Fruit fly (Drosophila melanogaster): ENCODE data around the gene CAH16.

CAH16 gene

DNA sequence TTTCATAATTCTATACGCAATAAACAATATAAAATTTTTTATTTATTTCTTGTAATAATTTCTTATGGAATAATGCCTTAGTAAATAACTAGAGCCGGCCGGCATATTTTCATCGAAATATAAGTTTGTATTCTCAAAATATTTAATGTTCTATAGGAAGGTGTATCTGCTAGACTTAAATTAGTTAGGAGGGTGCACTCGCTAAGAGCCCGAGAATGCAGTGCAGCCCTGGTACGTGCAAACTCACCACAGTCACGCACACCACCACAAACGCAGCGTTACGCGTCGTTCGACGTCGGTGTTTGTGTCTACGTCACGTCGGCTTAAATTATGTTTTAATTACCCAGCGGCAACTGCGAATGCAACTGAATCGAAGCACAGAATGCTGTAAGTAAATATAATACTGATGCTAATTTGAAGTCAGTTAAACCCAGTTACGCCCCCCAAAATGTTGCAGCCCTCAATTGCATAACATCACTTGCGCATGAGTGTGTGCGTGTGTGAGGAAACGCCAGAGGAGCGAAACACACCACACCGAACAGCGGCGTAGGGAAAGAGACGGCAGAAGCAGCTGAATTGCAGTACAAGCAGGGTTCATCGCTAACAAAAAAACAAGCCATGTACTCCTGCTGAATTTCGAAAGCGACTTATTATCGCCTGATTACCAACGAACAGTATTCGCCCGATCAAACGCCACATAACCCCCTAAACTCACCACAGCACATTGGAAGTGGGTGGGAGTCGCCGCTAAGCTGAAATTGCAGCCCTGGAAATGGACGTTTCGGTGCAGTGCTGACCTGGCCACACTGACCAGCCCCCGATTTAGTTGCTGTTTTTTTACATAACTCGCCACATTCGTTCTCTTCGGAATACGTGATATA is 39.4 kb upstream of the CAH16 start, which contains the start of gene CG12054:
TSS of gene CG12054 (plus strand) at position 247 of the 881 bp plus-strand sequence.
- TF ChIP-seq foxo (GFP tag; optimal IDR thresholded peaks at IDR 0.05) (peak in 1 of 2 experiments; percentile 5), HLH106 (tag; optimal IDR thresholded peaks at IDR 0.05) (peak; percentile 7), OdsH (GFP tag; optimal IDR thresholded peaks at IDR 0.05) (no peak), Dif (GFP tag; optimal IDR thresholded peaks at IDR 0.05; ENCODE audit: partially characterized antibody) (peak; percentile 6), dsf (GFP tag; optimal IDR thresholded peaks at IDR 0.05; ENCODE audit: borderline replicate concordance) (no peak), Mio (GFP tag; optimal IDR thresholded peaks at IDR 0.05) (no peak), Myc (optimal IDR thresholded peaks at IDR 0.05) (peak; percentile 71), Hr83 (GFP tag; optimal IDR thresholded peaks at IDR 0.05; ENCODE audit: poor library complexity, severe bottlenecking) (peak; percentile 9), Abd-B (GFP tag; optimal IDR thresholded peaks at IDR 0.05) (no peak), Vsx2 (GFP tag; optimal IDR thresholded peaks at IDR 0.05; ENCODE audit: partially characterized antibody) (no peak), sage (GFP tag; optimal IDR thresholded peaks at IDR 0.05) (no peak), Rel (GFP tag; optimal IDR thresholded peaks at IDR 0.05) (no peak), Rel (tag; optimal IDR thresholded peaks at IDR 0.05) (peak; percentile 48), ey (GFP tag; optimal IDR thresholded peaks at IDR 0.05) (peak; percentile 19), pan (optimal IDR thresholded peaks at IDR 0.05) (no peak), dl (GFP tag; optimal IDR thresholded peaks at IDR 0.05; ENCODE audit: insufficient read depth in 1 of 2, partially characterized antibody in 2 of 2) (no peak), sv (GFP tag; optimal IDR thresholded peaks at IDR 0.05) (no peak), Dfd (GFP tag; optimal IDR thresholded peaks at IDR 0.05) (no peak), N (GFP tag; optimal IDR thresholded peaks at IDR 0.05) (peak; percentile 15), psq (GFP tag; optimal IDR thresholded peaks at IDR 0.05) (no peak), woc (GFP tag; optimal IDR thresholded peaks at IDR 0.05) (no peak), CG9705 (GFP tag; optimal IDR thresholded peaks at IDR 0.05) (no peak), Hr78 (GFP tag; optimal IDR thresholded peaks at IDR 0.05) (no peak), CrebA (GFP tag; optimal IDR thresholded peaks at IDR 0.05; ENCODE audit: borderline replicate concordance) (no peak), h (GFP tag; optimal IDR thresholded peaks at IDR 0.05) (no peak)

DNA sequence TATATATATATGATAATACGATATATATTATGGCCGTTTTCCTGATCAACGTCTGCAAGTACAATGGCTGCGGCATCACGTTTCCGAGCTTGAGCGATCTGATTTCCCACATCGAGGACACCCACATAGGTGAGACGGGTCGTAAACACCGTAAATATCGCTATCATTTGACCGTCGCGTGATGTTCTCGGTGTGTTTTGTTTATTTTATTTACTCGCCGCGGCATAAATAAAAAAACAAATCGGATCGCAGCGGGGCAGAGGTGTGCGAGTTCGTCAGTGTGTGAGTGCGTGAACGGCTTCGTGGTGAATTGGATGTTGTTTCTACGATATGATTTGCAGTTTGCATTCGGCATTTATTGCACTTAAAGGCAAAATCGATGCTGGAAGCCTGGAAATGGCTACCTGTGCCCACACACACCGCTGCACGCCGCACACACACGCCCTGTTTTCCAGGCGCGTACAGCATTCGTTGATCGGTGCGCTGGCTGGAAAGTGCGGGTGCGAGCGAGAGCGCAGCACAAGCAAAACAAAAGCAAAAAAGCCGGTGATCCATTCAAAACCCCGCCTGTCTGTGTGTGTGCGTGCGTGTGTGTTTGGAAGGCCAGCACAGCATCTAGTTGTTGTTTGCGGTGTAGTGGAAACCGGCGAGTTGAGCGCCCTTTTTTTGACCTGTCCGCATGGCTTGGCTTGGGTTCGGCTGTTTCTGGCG is 38.6 kb upstream of the CAH16 start:
- TF ChIP-seq CG32264 (GFP tag; optimal IDR thresholded peaks at IDR 0.05), result no peak
- TF ChIP-seq jim (GFP tag; optimal IDR thresholded peaks at IDR 0.05), result peak; percentile 95
- no peak for TF ChIP-seq sv (GFP tag; optimal IDR thresholded peaks at IDR 0.05)
- no peak for TF ChIP-seq N (GFP tag; optimal IDR thresholded peaks at IDR 0.05)
- TF ChIP-seq lola (GFP tag; optimal IDR thresholded peaks at IDR 0.05), result no peak
- peak; percentile 17 for TF ChIP-seq h (GFP tag; optimal IDR thresholded peaks at IDR 0.05)
- peak; percentile 41 for TF ChIP-seq Hr83 (GFP tag; optimal IDR thresholded peaks at IDR 0.05; ENCODE audit: poor library complexity, severe bottlenecking)
- TF ChIP-seq dmrt93B (GFP tag; optimal IDR thresholded peaks at IDR 0.05), result no peak
- no peak for TF ChIP-seq Vsx2 (GFP tag; optimal IDR thresholded peaks at IDR 0.05; ENCODE audit: partially characterized antibody)
- TF ChIP-seq ey (GFP tag; optimal IDR thresholded peaks at IDR 0.05), result no peak
- no peak for TF ChIP-seq Dfd (GFP tag; optimal IDR thresholded peaks at IDR 0.05)
- no peak for TF ChIP-seq OdsH (GFP tag; optimal IDR thresholded peaks at IDR 0.05)
- TF ChIP-seq GATAd (GFP tag; optimal IDR thresholded peaks at IDR 0.05), result no peak
- no peak for TF ChIP-seq Hnf4 (GFP tag; optimal IDR thresholded peaks at IDR 0.05)
- no peak for TF ChIP-seq usp (GFP tag; optimal IDR thresholded peaks at IDR 0.05)
- no peak for TF ChIP-seq sage (GFP tag; optimal IDR thresholded peaks at IDR 0.05)
- TF ChIP-seq Hr78 (GFP tag; optimal IDR thresholded peaks at IDR 0.05), result peak; percentile 12
- TF ChIP-seq Mio (GFP tag; optimal IDR thresholded peaks at IDR 0.05), result no peak
- TF ChIP-seq dl (GFP tag; optimal IDR thresholded peaks at IDR 0.05; ENCODE audit: insufficient read depth in 1 of 2, partially characterized antibody in 2 of 2), result no peak
- peak; percentile 21 for TF ChIP-seq Dif (GFP tag; optimal IDR thresholded peaks at IDR 0.05; ENCODE audit: partially characterized antibody)
- TF ChIP-seq br (GFP tag; optimal IDR thresholded peaks at IDR 0.05), result peak; percentile 15
- no peak for TF ChIP-seq foxo (GFP tag; optimal IDR thresholded peaks at IDR 0.05)
- peak; percentile 12 for TF ChIP-seq psq (GFP tag; optimal IDR thresholded peaks at IDR 0.05)
- no peak for TF ChIP-seq Abd-B (GFP tag; optimal IDR thresholded peaks at IDR 0.05)
- no peak for TF ChIP-seq Jra (GFP tag; optimal IDR thresholded peaks at IDR 0.05)
- TF ChIP-seq tai (GFP tag; optimal IDR thresholded peaks at IDR 0.05), result no peak
- no peak for TF ChIP-seq pan (optimal IDR thresholded peaks at IDR 0.05)
- no peak for TF ChIP-seq brk (GFP tag; optimal IDR thresholded peaks at IDR 0.05)
- no peak for TF ChIP-seq CG9705 (GFP tag; optimal IDR thresholded peaks at IDR 0.05)
- TF ChIP-seq Myc (optimal IDR thresholded peaks at IDR 0.05), result no peak
- peak; percentile 55 for TF ChIP-seq Sp1 (GFP tag; optimal IDR thresholded peaks at IDR 0.05)
- TF ChIP-seq woc (GFP tag; optimal IDR thresholded peaks at IDR 0.05), result no peak
- TF ChIP-seq fru (GFP tag; optimal IDR thresholded peaks at IDR 0.05), result no peak
- peak; percentile 47 for TF ChIP-seq Rel (GFP tag; optimal IDR thresholded peaks at IDR 0.05)
- TF ChIP-seq Rel (tag; optimal IDR thresholded peaks at IDR 0.05), result no peak
- TF ChIP-seq rgr (GFP tag; optimal IDR thresholded peaks at IDR 0.05), result no peak
- no peak for TF ChIP-seq dsf (GFP tag; optimal IDR thresholded peaks at IDR 0.05; ENCODE audit: borderline replicate concordance)
- no peak for TF ChIP-seq CrebA (GFP tag; optimal IDR thresholded peaks at IDR 0.05; ENCODE audit: borderline replicate concordance)
- no peak for TF ChIP-seq HLH106 (tag; optimal IDR thresholded peaks at IDR 0.05)
